Worm (Caenorhabditis elegans) whole organism, L1 larva: ENCODE results near the gene ech-2.

ENCODE experiments used
- aha-1 ChIP-seq: fragments of 150-350 bp; optimal IDR thresholded peaks from 2 replicates; lab custom pipeline; 2014; ENCODE audit warnings: missing biosample characterization, missing genetic modification characterization
- alr-1 ChIP-seq: fragments of 200-800 bp; sonication (Bioruptor generic); optimal IDR thresholded peaks from 2 replicates; lab custom pipeline; 2018; ENCODE audit warnings: borderline replicate concordance, mild to moderate bottlenecking, missing genetic modification characterization, missing compliant biosample characterization
- aly-2 ChIP-seq: fragments of 150-350 bp; optimal IDR thresholded peaks from 2 replicates; lab custom pipeline; 2014; ENCODE audit warnings: missing biosample characterization, missing genetic modification characterization
- ceh-90 ChIP-seq: sonication (generic microtip); optimal IDR thresholded peaks from 2 replicates; lab custom pipeline; 2016; ENCODE audit warnings: missing genetic modification characterization, missing compliant biosample characterization
- elt-3 ChIP-seq, 6 experiments: fragments of 150-350 bp in 1 of 6; sonication (generic microtip); optimal IDR thresholded peaks; 2 replicates each; lab custom pipeline; 2017 to 2018; ENCODE audit warnings: missing biosample characterization in 6 of 6, missing genetic modification characterization in 6 of 6, inconsistent platforms in 1 of 6
- mef-2 ChIP-seq: fragments of 150-350 bp; optimal IDR thresholded peaks from 2 replicates; lab custom pipeline; 2014; ENCODE audit warnings: missing biosample characterization, missing genetic modification characterization
- nhr-12 ChIP-seq: sonication (generic microtip); optimal IDR thresholded peaks from 2 replicates; lab custom pipeline; 2017; ENCODE audit warnings: missing biosample characterization, missing genetic modification characterization
- nhr-28 ChIP-seq: fragments of 150-350 bp; optimal IDR thresholded peaks from 2 replicates; lab custom pipeline; 2014; ENCODE audit warnings: missing biosample characterization, missing genetic modification characterization
- nhr-90 ChIP-seq: sonication (generic microtip); optimal IDR thresholded peaks from 2 replicates; lab custom pipeline; 2016; ENCODE audit warnings: mild to moderate bottlenecking, missing genetic modification characterization, missing compliant biosample characterization; ENCODE audit not compliant: poor library complexity
- pqm-1 ChIP-seq: sonication (generic microtip); optimal IDR thresholded peaks from 3 replicates; lab custom pipeline; 2017; ENCODE audit warnings: missing biosample characterization, missing genetic modification characterization
- sptf-1 ChIP-seq: fragments of 150-350 bp; optimal IDR thresholded peaks from 2 replicates; lab custom pipeline; 2014; ENCODE audit warnings: missing biosample characterization, missing genetic modification characterization
- tbx-2 ChIP-seq: sonication (generic microtip); optimal IDR thresholded peaks from 2 replicates; lab custom pipeline; 2016; ENCODE audit warnings: missing genetic modification characterization, missing compliant biosample characterization
- xbp-1 ChIP-seq: sonication (generic microtip); optimal IDR thresholded peaks from 2 replicates; lab custom pipeline; 2016; ENCODE audit warnings: missing genetic modification characterization, missing compliant biosample characterization

DNA sequence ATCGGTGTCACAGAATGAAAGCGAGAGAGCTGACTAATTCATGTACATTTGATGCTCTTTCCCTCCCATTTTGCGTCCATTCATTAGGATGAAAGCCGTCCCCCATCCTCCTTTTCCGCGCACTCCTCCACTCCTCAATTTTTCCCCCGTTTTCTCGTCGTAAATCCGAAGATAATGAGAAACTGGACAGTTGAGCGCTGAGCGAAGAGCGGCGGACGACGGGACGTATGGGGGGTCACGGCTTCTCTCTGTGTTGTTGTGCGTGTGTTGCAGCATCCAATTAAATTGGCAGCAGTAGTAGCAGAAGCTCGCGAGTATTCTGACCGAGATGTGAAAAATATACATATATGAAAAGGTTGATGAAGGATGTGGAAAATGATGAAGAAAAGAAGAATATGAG lies 15.7 kb upstream of the ech-2 start:
- no peak for TF ChIP-seq mef-2
- TF ChIP-seq xbp-1 (tag; lab: Kevin White, UChicago): no peak
- TF ChIP-seq nhr-28: no peak
- TF ChIP-seq aly-2 (tag; lab: Kevin White, UChicago): no peak
- TF ChIP-seq aha-1 (tag; lab: Kevin White, UChicago): no peak
- no peak for TF ChIP-seq pqm-1
- no peak for TF ChIP-seq nhr-12
- no peak for TF ChIP-seq tbx-2 (tag; lab: Kevin White, UChicago)
- TF ChIP-seq sptf-1 (tag; lab: Kevin White, UChicago): no peak
- no peak for TF ChIP-seq alr-1 (tag; lab: Kevin White, UChicago)
- no peak for TF ChIP-seq nhr-90 (tag; lab: Kevin White, UChicago)
- no peak for TF ChIP-seq elt-3 (tag; optimal IDR thresholded peaks at IDR 0.05; lab: Kevin White, UChicago)
- TF ChIP-seq ceh-90 (tag; lab: Kevin White, UChicago): no peak
